Worm (Caenorhabditis elegans) whole organism, young adult: ENCODE data around the gene C06B3.7.

Experiments
- B0336.3 ChIP-seq: fragments of 200-800 bp; sonication (Bioruptor generic); IDR thresholded peaks from 2 replicates; pipeline ENCODE4 v1.3.6; 2022; ENCODE audit warnings: missing genetic modification characterization, missing compliant biosample characterization
- D2030.7 ChIP-seq: fragments of 200-800 bp; sonication (Bioruptor generic); IDR thresholded peaks from 2 replicates; pipeline ENCODE4 v1.3.6; 2022; ENCODE audit warnings: missing genetic modification reagents, missing genetic modification characterization, missing compliant biosample characterization
- F22D6.2 ChIP-seq: sonication (generic microtip); optimal IDR thresholded peaks from 2 replicates; lab custom pipeline; 2016; ENCODE audit warnings: mild to moderate bottlenecking, missing genetic modification characterization, missing compliant biosample characterization
- Y56A3A.18 ChIP-seq: fragments of 200-800 bp; sonication (Bioruptor generic); IDR thresholded peaks from 2 replicates; pipeline ENCODE4 v1.3.6; 2022; ENCODE audit warnings: missing genetic modification reagents, missing genetic modification characterization, missing compliant biosample characterization
- akir-1 ChIP-seq: fragments of 200-800 bp; sonication (Bioruptor generic); optimal IDR thresholded peaks from 2 replicates; lab custom pipeline; 2018; ENCODE audit warnings: mild to moderate bottlenecking, missing genetic modification characterization, moderate library complexity, missing compliant biosample characterization
- attf-6 ChIP-seq: fragments of 200-800 bp; sonication (Bioruptor generic); IDR thresholded peaks from 2 replicates; pipeline ENCODE4 v1.3.6; 2022; ENCODE audit warnings: missing genetic modification reagents, missing genetic modification characterization, missing compliant biosample characterization
- cebp-1 ChIP-seq, 2 experiments: fragments of 200-800 bp in 1 of 2; sonication (Bioruptor generic) in 1 of 2; sonication (generic microtip) in 1 of 2; IDR thresholded peaks in 1 of 2; optimal IDR thresholded peaks in 1 of 2; 2 replicates each; pipeline versions ENCODE4 v1.3.6 to Lab custom; 2017 to 2022; ENCODE audit warnings: missing compliant biosample characterization in 2 of 2, missing genetic modification characterization in 2 of 2, mild to moderate bottlenecking in 1 of 2, missing genetic modification reagents in 1 of 2, moderate library complexity in 1 of 2
- ceh-79 ChIP-seq: sonication (generic microtip); optimal IDR thresholded peaks from 2 replicates; lab custom pipeline; 2017; ENCODE audit warnings: mild to moderate bottlenecking, missing genetic modification characterization, missing compliant biosample characterization
- egl-44 ChIP-seq: fragments of 200-800 bp; sonication (Bioruptor generic); IDR thresholded peaks from 2 replicates; pipeline ENCODE4 v1.3.6; 2022; ENCODE audit warnings: missing genetic modification reagents, missing genetic modification characterization, missing compliant biosample characterization
- fkh-3 ChIP-seq: sonication (generic microtip); optimal IDR thresholded peaks from 2 replicates; lab custom pipeline; 2016; ENCODE audit warnings: mild to moderate bottlenecking, missing genetic modification characterization, missing compliant biosample characterization
- gei-17 ChIP-seq: fragments of 200-800 bp; sonication (Bioruptor generic); optimal IDR thresholded peaks from 2 replicates; lab custom pipeline; 2018; ENCODE audit warnings: mild to moderate bottlenecking, missing genetic modification characterization, missing compliant biosample characterization
- let-607 ChIP-seq, 2 experiments: fragments of 200-800 bp in 1 of 2; sonication (Bioruptor generic) in 1 of 2; sonication (generic microtip) in 1 of 2; optimal IDR thresholded peaks; 2 replicates each; lab custom pipeline; 2016 to 2018; ENCODE audit warnings: mild to moderate bottlenecking in 2 of 2, missing compliant biosample characterization in 2 of 2, missing genetic modification characterization in 2 of 2, moderate library complexity in 2 of 2, missing genotype in 1 of 2
- madf-6 ChIP-seq: fragments of 200-800 bp; sonication (Bioruptor generic); IDR thresholded peaks from 2 replicates; pipeline ENCODE4 v1.3.6; 2022; ENCODE audit warnings: missing genetic modification reagents, missing genetic modification characterization, missing compliant biosample characterization
- mel-28 ChIP-seq: sonication (generic microtip); optimal IDR thresholded peaks from 2 replicates; lab custom pipeline; 2016; ENCODE audit warnings: borderline replicate concordance, mild to moderate bottlenecking, missing genetic modification characterization, missing compliant biosample characterization
- nfyb-1 ChIP-seq: fragments of 200-800 bp; sonication (Bioruptor generic); IDR thresholded peaks from 2 replicates; pipeline ENCODE4 v1.3.6; 2022; ENCODE audit warnings: missing genetic modification reagents, missing genetic modification characterization, missing compliant biosample characterization
- rec-8 ChIP-seq, 2 experiments: sonication (generic microtip); optimal IDR thresholded peaks; 2 replicates each; lab custom pipeline; 2016; ENCODE audit warnings: mild to moderate bottlenecking in 2 of 2, missing genetic modification characterization in 2 of 2, missing genetic modification reagents in 2 of 2, missing genotype in 2 of 2, missing biosample characterization in 1 of 2, missing compliant biosample characterization in 1 of 2, moderate library complexity in 1 of 2
- tlf-1 ChIP-seq: fragments of 200-800 bp; sonication (Bioruptor generic); optimal IDR thresholded peaks from 2 replicates; lab custom pipeline; 2018; ENCODE audit warnings: mild to moderate bottlenecking, missing genetic modification characterization, missing compliant biosample characterization

The C06B3.7 gene

DNA sequence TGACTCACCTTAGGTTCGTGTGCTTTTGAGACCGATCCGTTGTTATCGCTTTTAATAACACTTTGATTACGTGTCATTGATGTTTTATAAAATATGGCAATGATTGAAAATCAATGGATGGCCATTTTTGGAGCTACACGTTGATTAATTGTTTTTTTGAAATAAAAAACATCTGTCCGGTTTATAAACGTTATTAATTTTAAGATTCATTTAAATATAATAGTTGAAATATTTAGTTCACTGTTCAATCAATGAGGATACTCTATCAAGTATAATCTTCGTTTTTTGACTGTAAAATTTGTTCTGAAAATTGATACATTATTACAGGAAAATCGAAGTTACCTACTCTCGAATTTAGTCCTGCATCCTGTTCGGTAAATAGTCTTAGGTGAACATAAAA lies 48.8 kb downstream of the C06B3.7 start, which contains the start of gene R10D12.10:
Gene R10D12.10, minus strand, starts transcription at position 101 of the 400 bp plus-strand sequence.
- no peak for TF ChIP-seq mel-28 (tag; lab: Kevin White, UChicago)
- no peak for TF ChIP-seq cebp-1 (GFP tag; IDR thresholded peaks at IDR 0.05; lab: Robert Waterston, UW)
- no peak for TF ChIP-seq cebp-1 (tag; optimal IDR thresholded peaks at IDR 0.05; lab: Kevin White, UChicago)
- no peak for TF ChIP-seq B0336.3
- TF ChIP-seq attf-6 (GFP tag; lab: Robert Waterston, UW): no peak
- no peak for TF ChIP-seq gei-17 (GFP tag; lab: Kevin White, UChicago)
- TF ChIP-seq tlf-1 (GFP tag; lab: Kevin White, UChicago): no peak
- no peak for TF ChIP-seq akir-1 (GFP tag; lab: Kevin White, UChicago)
- no peak for TF ChIP-seq madf-6
- TF ChIP-seq nfyb-1 (GFP tag; lab: Robert Waterston, UW): no peak
- no peak for TF ChIP-seq F22D6.2 (tag; lab: Kevin White, UChicago)
- TF ChIP-seq rec-8 (tag; optimal IDR thresholded peaks at IDR 0.05; lab: Kevin White, UChicago): no peak
- no peak for TF ChIP-seq egl-44 (GFP tag; lab: Robert Waterston, UW)
- no peak for TF ChIP-seq Y56A3A.18
- no peak for TF ChIP-seq D2030.7 (GFP tag; lab: Robert Waterston, UW)
- no peak for TF ChIP-seq fkh-3 (tag; lab: Kevin White, UChicago)
- no peak for TF ChIP-seq ceh-79 (tag; lab: Kevin White, UChicago)

DNA sequence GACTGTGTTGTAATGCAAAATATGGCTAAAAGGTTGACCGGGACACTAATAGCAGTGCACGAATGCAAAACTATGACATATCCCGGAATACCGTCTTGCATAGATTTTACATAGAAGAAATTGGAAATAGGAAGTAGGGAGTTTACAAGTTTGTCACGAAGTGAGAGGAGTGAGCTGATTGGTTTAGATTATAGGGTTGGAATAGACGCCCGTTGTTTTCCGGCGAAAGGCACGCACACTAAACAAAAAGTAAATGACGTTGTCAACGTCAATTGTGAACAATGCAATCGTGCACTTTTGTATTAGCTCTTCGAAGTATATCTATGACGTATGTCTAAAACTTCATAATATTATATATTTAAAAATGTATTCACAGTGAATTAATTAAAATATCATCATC lies 51.4 kb downstream of the C06B3.7 start, which contains the start of gene srh-24:
Gene srh-24, minus strand, starts transcription at position 101 of the 400 bp plus-strand sequence.
- no peak for TF ChIP-seq let-607 (tag; optimal IDR thresholded peaks at IDR 0.05; lab: Kevin White, UChicago)
- 0 out of 2 replicates have a peak, but pooled peaks have one; percentile 14 for TF ChIP-seq egl-44 (GFP tag; lab: Robert Waterston, UW)
